Worm (Caenorhabditis elegans) whole organism, L4 larva: ENCODE results near the gene B0391.14.

Experiments
- F10B5.3 ChIP-seq: sonication (generic microtip); optimal IDR thresholded peaks from 2 replicates; lab custom pipeline; 2016; ENCODE audit warnings: mild to moderate bottlenecking, missing genetic modification characterization, missing compliant biosample characterization
- F44E2.7 ChIP-seq: fragments of 200-800 bp; sonication (Bioruptor generic); IDR thresholded peaks from 2 replicates; pipeline ENCODE4 v2.1.2; 2022; ENCODE audit warnings: missing genetic modification characterization, missing compliant biosample characterization
- F49E8.2 ChIP-seq: sonication (generic microtip); optimal IDR thresholded peaks from 2 replicates; lab custom pipeline; 2016; ENCODE audit warnings: missing compliant biosample characterization, mild to moderate bottlenecking, missing genetic modification characterization, borderline replicate concordance
- R02D3.7 ChIP-seq: fragments of 150-350 bp; sonication (generic microtip); optimal IDR thresholded peaks from 3 replicates; lab custom pipeline; 2014; ENCODE audit warnings: missing biosample characterization, missing genetic modification characterization
- T26A8.4 ChIP-seq: fragments of 200-800 bp; sonication (Bioruptor generic); IDR thresholded peaks from 2 replicates; pipeline ENCODE4 v1.3.6; 2022; ENCODE audit warnings: missing genetic modification characterization, missing compliant biosample characterization
- Y105C5A.15 ChIP-seq: fragments of 200-800 bp; sonication (Bioruptor generic); IDR thresholded peaks from 2 replicates; pipeline ENCODE4 v1.3.6; 2022; ENCODE audit warnings: missing genetic modification characterization, missing compliant biosample characterization
- ZK337.2 ChIP-seq: fragments of 200-800 bp; sonication (Bioruptor generic); IDR thresholded peaks from 2 replicates; pipeline ENCODE4 v1.3.6; 2022; ENCODE audit warnings: missing genetic modification reagents, missing genetic modification characterization, missing compliant biosample characterization
- aha-1 ChIP-seq: fragments of 150-350 bp; peaks from one replicate; lab custom pipeline; 2014; ENCODE audit warnings: missing biosample characterization, missing genetic modification characterization
- attf-4 ChIP-seq: sonication (generic microtip); optimal IDR thresholded peaks from 3 replicates; lab custom pipeline; 2017; ENCODE audit warnings: missing biosample characterization, missing genetic modification characterization
- ctbp-1 ChIP-seq: fragments of 200-800 bp; sonication (Bioruptor generic); IDR thresholded peaks from 2 replicates; pipeline ENCODE4 v1.3.6; 2022; ENCODE audit warnings: missing genetic modification reagents, missing genetic modification characterization, missing compliant biosample characterization
- daf-19 ChIP-seq: fragments of 200-800 bp; sonication (Bioruptor generic); conservative IDR thresholded peaks from 2 replicates; pipeline ENCODE4 v1.3.6; 2022; ENCODE audit warnings: missing genetic modification characterization, missing compliant biosample characterization
- dmd-8 ChIP-seq: fragments of 200-800 bp; sonication (Bioruptor generic); IDR thresholded peaks from 2 replicates; pipeline ENCODE4 v1.3.6; 2022; ENCODE audit warnings: missing genetic modification characterization, missing compliant biosample characterization
- egl-27 ChIP-seq: sonication (generic microtip); optimal IDR thresholded peaks from 3 replicates; lab custom pipeline; 2017; ENCODE audit warnings: missing biosample characterization, missing genetic modification reagents, missing genetic modification characterization
- hif-1 ChIP-seq, 2 experiments: sonication (generic microtip); optimal IDR thresholded peaks; 2 replicates each; lab custom pipeline; 2016 to 2017; ENCODE audit warnings: missing compliant biosample characterization in 2 of 2, missing genetic modification characterization in 2 of 2, missing genetic modification reagents in 2 of 2, missing genotype in 2 of 2, mild to moderate bottlenecking in 1 of 2
- lin-13 ChIP-seq: fragments of 150-350 bp; optimal IDR thresholded peaks from 2 replicates; lab custom pipeline; 2014; ENCODE audit warnings: missing biosample characterization, missing genetic modification reagents, missing genetic modification characterization
- lir-3 ChIP-seq: sonication (generic microtip); optimal IDR thresholded peaks from 2 replicates; lab custom pipeline; 2016; ENCODE audit warnings: mild to moderate bottlenecking, missing genetic modification characterization, missing compliant biosample characterization
- lsy-2 ChIP-seq, 2 experiments: fragments of 150-350 bp in 1 of 2; sonication (generic microtip) in 1 of 2; optimal IDR thresholded peaks; 2 replicates each; lab custom pipeline; 2014 to 2017; ENCODE audit warnings: missing biosample characterization in 2 of 2, missing genetic modification characterization in 2 of 2
- mes-2 ChIP-seq: sonication (generic microtip); optimal IDR thresholded peaks from 2 replicates; lab custom pipeline; 2016; ENCODE audit warnings: missing genotype, mild to moderate bottlenecking, missing genetic modification characterization, missing compliant biosample characterization; ENCODE audit not compliant: poor library complexity, severe bottlenecking
- mxl-2 ChIP-seq: fragments of 200-800 bp; sonication (Bioruptor generic); conservative IDR thresholded peaks from 2 replicates; pipeline ENCODE4 v1.3.6; 2022; ENCODE audit warnings: missing genetic modification reagents, missing genetic modification characterization, missing compliant biosample characterization
- mxl-3 ChIP-seq: fragments of 200-800 bp; sonication (Bioruptor generic); optimal IDR thresholded peaks from 2 replicates; lab custom pipeline; 2018; ENCODE audit warnings: mild to moderate bottlenecking, missing genetic modification characterization, missing compliant biosample characterization
- nhr-11 ChIP-seq: fragments of 150-350 bp; optimal IDR thresholded peaks from 2 replicates; lab custom pipeline; 2014; ENCODE audit warnings: missing biosample characterization, missing genetic modification characterization
- nhr-111 ChIP-seq: fragments of 200-800 bp; sonication (Bioruptor generic); optimal IDR thresholded peaks from 2 replicates; lab custom pipeline; 2018; ENCODE audit warnings: mild to moderate bottlenecking, missing genetic modification characterization, missing compliant biosample characterization
- nhr-237 ChIP-seq: sonication (generic microtip); optimal IDR thresholded peaks from 2 replicates; lab custom pipeline; 2017; ENCODE audit warnings: missing biosample characterization, missing genetic modification characterization
- nhr-6 ChIP-seq: fragments of 150-350 bp; optimal IDR thresholded peaks from 2 replicates; lab custom pipeline; 2014; ENCODE audit warnings: missing biosample characterization, missing genetic modification characterization
- php-3 ChIP-seq: fragments of 200-800 bp; sonication (Bioruptor generic); IDR thresholded peaks from 2 replicates; pipeline ENCODE4 v1.3.6; 2022; ENCODE audit warnings: missing genetic modification reagents, missing genetic modification characterization, missing compliant biosample characterization
- pqm-1 ChIP-seq: sonication (generic microtip); optimal IDR thresholded peaks from 2 replicates; lab custom pipeline; 2017; ENCODE audit warnings: missing biosample characterization, missing genetic modification characterization
- rbr-2 ChIP-seq: sonication (generic microtip); optimal IDR thresholded peaks from 2 replicates; lab custom pipeline; 2016; ENCODE audit warnings: missing genotype, missing genetic modification characterization, missing compliant biosample characterization
- saeg-2 ChIP-seq: fragments of 200-800 bp; sonication (Bioruptor generic); IDR thresholded peaks from 2 replicates; pipeline ENCODE4 v1.3.6; 2022; ENCODE audit warnings: missing genetic modification reagents, missing genetic modification characterization, missing compliant biosample characterization
- sdz-12 ChIP-seq: fragments of 200-800 bp; sonication (Bioruptor generic); optimal IDR thresholded peaks from 2 replicates; lab custom pipeline; 2018; ENCODE audit warnings: mild to moderate bottlenecking, missing genetic modification characterization, missing compliant biosample characterization
- set-16 ChIP-seq: fragments of 200-800 bp; sonication (Bioruptor generic); IDR thresholded peaks from 2 replicates; pipeline ENCODE4 v1.3.6; 2022; ENCODE audit warnings: missing genetic modification reagents, missing genetic modification characterization, missing compliant biosample characterization
- skn-1 ChIP-seq: fragments of 150-350 bp; optimal IDR thresholded peaks from 2 replicates; lab custom pipeline; 2014; ENCODE audit warnings: missing biosample characterization, missing genetic modification characterization
- snpc-1.2 ChIP-seq: fragments of 200-800 bp; sonication (Bioruptor generic); IDR thresholded peaks from 2 replicates; pipeline ENCODE4 v1.3.6; 2022; ENCODE audit warnings: missing genetic modification reagents, missing genetic modification characterization, missing compliant biosample characterization
- vab-7 ChIP-seq: fragments of 200-800 bp; sonication (Bioruptor generic); IDR thresholded peaks from 2 replicates; pipeline ENCODE4 v1.3.6; 2022; ENCODE audit warnings: missing genetic modification reagents, missing genetic modification characterization, missing compliant biosample characterization
- zfp-3 ChIP-seq: fragments of 200-800 bp; sonication (Bioruptor generic); conservative IDR thresholded peaks from 2 replicates; pipeline ENCODE4 v1.3.6; 2022; ENCODE audit warnings: missing genetic modification reagents, missing genetic modification characterization, missing compliant biosample characterization
- zip-2 ChIP-seq: fragments of 150-350 bp; optimal IDR thresholded peaks from 2 replicates; lab custom pipeline; 2014; ENCODE audit warnings: missing biosample characterization, missing genetic modification characterization
- ztf-7 ChIP-seq: fragments of 150-350 bp; optimal IDR thresholded peaks from 2 replicates; lab custom pipeline; 2014; ENCODE audit warnings: missing biosample characterization, missing genetic modification characterization

B0391.14 gene

DNA sequence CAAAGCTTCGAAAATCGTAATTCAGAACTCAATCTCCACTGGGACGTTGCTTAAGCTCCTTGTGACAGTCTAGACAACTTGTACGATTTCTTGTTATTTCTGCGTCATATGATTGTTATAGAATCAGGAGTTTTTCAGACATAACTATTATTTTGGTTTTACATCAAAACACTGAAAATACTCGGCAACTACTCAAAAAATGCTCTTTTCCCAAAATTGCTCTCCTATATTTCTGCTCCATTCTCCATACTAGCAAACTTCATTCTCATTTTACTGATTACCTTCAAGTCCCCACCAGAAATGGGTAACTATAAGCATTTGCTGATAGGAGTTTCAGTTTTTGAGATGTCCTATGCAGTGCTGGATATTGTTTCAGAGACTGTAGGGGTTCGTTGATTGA lies 21.9 kb upstream of the B0391.14 start, which contains the start of gene C55A1.1:
C55A1.1 (plus strand) TSS at position 301 of the 400 bp plus-strand sequence.
- TF ChIP-seq nhr-6 (tag; lab: Kevin White, UChicago): no peak
- no peak for TF ChIP-seq F10B5.3
- no peak for TF ChIP-seq lsy-2 (tag; optimal IDR thresholded peaks at IDR 0.05; lab: Kevin White, UChicago)
- no peak for TF ChIP-seq ztf-7 (tag; lab: Kevin White, UChicago)
- TF ChIP-seq snpc-1.2 (GFP tag; lab: Robert Waterston, UW): no peak

DNA sequence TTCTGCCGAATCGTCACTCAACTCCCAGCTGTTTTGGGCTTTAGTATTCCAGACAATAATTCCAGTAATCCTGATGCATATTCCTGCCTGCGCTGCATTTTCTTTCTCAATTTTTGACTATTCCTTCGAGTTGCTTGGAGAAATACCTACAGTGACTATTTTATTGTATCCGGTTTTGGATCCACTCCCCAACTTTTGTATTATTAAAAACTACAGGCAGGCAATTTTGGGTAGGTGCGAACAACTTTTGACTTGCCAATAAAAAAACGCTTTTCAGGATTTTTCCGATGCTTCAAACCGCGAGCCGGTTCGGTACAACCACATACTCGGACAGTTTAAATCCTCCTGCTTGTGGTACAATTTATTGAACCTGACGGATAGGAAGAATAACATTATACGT lies 14.9 kb upstream of the B0391.14 start:
- TF ChIP-seq mes-2 (tag; lab: Kevin White, UChicago) (no peak), skn-1 (tag; lab: Kevin White, UChicago) (no peak), ctbp-1 (GFP tag; lab: Robert Waterston, UW) (no peak), saeg-2 (GFP tag; lab: Robert Waterston, UW) (no peak), aha-1 (tag; lab: Kevin White, UChicago) (peak; percentile 95), nhr-237 (tag; lab: Kevin White, UChicago) (no peak), vab-7 (GFP tag; lab: Robert Waterston, UW) (no peak)

DNA sequence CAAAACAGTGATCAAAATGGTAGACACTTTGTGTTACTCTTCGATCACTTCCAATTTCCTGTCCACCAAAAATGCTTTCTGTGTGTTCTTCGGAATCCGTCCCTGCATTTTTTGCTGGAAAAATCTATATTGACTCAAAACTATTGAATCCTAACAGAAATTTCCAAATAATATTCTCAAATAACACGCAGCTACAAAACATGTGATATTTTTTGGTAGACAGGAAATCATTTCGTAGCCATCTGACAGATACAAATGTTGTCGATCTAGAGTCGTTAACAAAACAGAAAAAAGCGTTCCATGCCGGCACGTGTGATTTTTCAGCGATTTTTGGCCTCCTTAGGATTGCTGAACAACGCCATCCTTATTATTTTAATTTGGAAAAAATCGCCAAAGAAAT lies 13.2 kb upstream of the B0391.14 start, which contains the start of gene str-263:
str-263 (plus strand) TSS at position 301 of the 400 bp plus-strand sequence.
- no peak for TF ChIP-seq lin-13 (GFP tag; lab: Kevin White, UChicago)
- no peak for TF ChIP-seq dmd-8
- no peak for TF ChIP-seq T26A8.4 (GFP tag; lab: Robert Waterston, UW)
- no peak for TF ChIP-seq F49E8.2 (tag; lab: Kevin White, UChicago)
- no peak for TF ChIP-seq lsy-2 (tag; optimal IDR thresholded peaks at IDR 0.05; lab: Kevin White, UChicago)
- TF ChIP-seq hif-1 (tag; optimal IDR thresholded peaks at IDR 0.05; lab: Kevin White, UChicago): no peak
- TF ChIP-seq php-3 (GFP tag; lab: Robert Waterston, UW): no peak
- TF ChIP-seq mxl-3 (GFP tag; lab: Kevin White, UChicago): no peak
- no peak for TF ChIP-seq skn-1 (tag; lab: Kevin White, UChicago)
- TF ChIP-seq F44E2.7: no peak
- TF ChIP-seq mxl-2 (GFP tag; lab: Robert Waterston, UW): no peak
- TF ChIP-seq set-16 (GFP tag; lab: Robert Waterston, UW): no peak
- TF ChIP-seq daf-19: no peak
- no peak for TF ChIP-seq rbr-2 (tag; lab: Kevin White, UChicago)
- no peak for TF ChIP-seq saeg-2 (GFP tag; lab: Robert Waterston, UW)

DNA sequence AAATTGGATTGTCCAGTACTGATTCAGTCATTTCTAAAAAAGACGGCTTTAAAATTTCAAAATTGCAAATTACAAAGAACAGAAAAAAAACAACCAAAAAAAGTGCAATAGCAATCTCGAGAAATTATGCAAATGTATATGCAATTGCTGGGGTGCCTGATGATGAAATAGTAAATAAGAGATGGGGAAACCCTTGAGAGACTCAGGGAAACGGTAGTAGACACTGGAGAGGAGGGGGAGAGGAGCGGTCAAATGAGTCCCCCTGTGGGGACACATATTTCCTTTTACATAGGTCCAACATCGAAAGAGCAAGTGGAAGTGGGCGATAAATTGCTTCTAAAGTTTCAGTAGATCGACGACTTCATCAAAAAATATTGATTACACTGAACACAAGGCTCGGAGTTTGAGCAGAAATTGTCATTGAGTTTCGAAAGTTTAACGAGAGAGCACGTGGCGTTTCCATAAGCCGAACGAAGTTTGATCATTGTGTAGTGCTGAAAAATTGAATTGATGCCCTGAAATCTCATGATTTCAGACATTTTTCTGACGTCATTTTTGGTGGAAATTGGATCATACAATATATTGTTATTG lies 10.8 kb upstream of the B0391.14 start, which contains the start of the genes fbxa-153 and str-12:
fbxa-153 (minus strand) TSS at position 35 of the 591 bp plus-strand sequence.
str-12 (plus strand) TSS at position 541 of the 591 bp plus-strand sequence.
- TF ChIP-seq nhr-11 (peak; percentile 4), ZK337.2 (0 out of 2 replicates have a peak, but pooled peaks have one; percentile 25), ctbp-1 (GFP tag; lab: Robert Waterston, UW) (no peak)

DNA sequence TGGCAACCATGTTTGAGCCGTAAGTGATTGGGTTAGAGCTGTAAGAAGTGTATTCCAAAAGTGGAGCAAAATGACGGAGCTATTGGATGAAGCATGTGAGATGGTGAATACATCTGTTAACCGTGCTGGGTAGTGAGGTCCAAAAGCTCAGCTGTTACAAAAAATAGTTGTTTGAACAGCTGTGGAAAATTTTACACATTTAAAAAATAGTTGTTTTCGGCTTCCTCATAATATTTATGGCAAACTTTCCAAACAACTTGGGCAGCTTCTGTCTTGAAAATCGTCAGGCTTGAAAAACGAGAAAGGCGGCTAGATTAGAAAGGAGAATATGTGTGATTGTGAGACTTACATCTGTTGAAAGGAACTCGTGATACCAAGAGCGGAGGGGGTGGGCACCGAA lies 5.4 kb upstream of the B0391.14 start, which contains the start of gene fbxa-154:
fbxa-154 (minus strand) TSS at position 101 of the 400 bp plus-strand sequence.
- TF ChIP-seq nhr-111 (GFP tag; lab: Kevin White, UChicago): no peak
- TF ChIP-seq mes-2 (tag; lab: Kevin White, UChicago): no peak
- TF ChIP-seq sdz-12 (GFP tag; lab: Kevin White, UChicago): no peak
- TF ChIP-seq nhr-6 (tag; lab: Kevin White, UChicago): no peak
- no peak for TF ChIP-seq R02D3.7
- TF ChIP-seq mxl-3 (GFP tag; lab: Kevin White, UChicago): no peak
- no peak for TF ChIP-seq lir-3
- no peak for TF ChIP-seq pqm-1 (tag; lab: Kevin White, UChicago)
- no peak for TF ChIP-seq zfp-3 (GFP tag; lab: Robert Waterston, UW)
- no peak for TF ChIP-seq egl-27
- TF ChIP-seq Y105C5A.15 (GFP tag; lab: Robert Waterston, UW): no peak
- no peak for TF ChIP-seq lin-13 (GFP tag; lab: Kevin White, UChicago)
- no peak for TF ChIP-seq aha-1 (tag; lab: Kevin White, UChicago)
- no peak for TF ChIP-seq zip-2 (tag; lab: Kevin White, UChicago)
- no peak for TF ChIP-seq set-16 (GFP tag; lab: Robert Waterston, UW)
- TF ChIP-seq attf-4 (tag; lab: Kevin White, UChicago): no peak
- TF ChIP-seq ZK337.2: no peak
- TF ChIP-seq, all 104 proteins: peak for 0
